Worm (Caenorhabditis elegans) whole organism, early embryonic: ENCODE measurements around the gene col-91.

ENCODE experiments used
- B0310.2 ChIP-seq: sonication (generic microtip); optimal IDR thresholded peaks from 2 replicates; lab custom pipeline; 2016; ENCODE audit warnings: mild to moderate bottlenecking, missing genetic modification characterization, missing compliant biosample characterization
- F13C5.2 ChIP-seq: sonication (generic microtip); optimal IDR thresholded peaks from 2 replicates; lab custom pipeline; 2017; ENCODE audit warnings: mild to moderate bottlenecking, missing genetic modification characterization, inconsistent platforms, missing compliant biosample characterization
- aly-1 ChIP-seq: sonication (generic microtip); optimal IDR thresholded peaks from 2 replicates; lab custom pipeline; 2016; ENCODE audit warnings: missing genetic modification characterization, missing compliant biosample characterization
- ama-1 ChIP-seq: fragments of 150-350 bp; optimal IDR thresholded peaks from 2 replicates; lab custom pipeline; 2014
- ceh-13 ChIP-seq: fragments of 200-800 bp; sonication (Bioruptor generic); optimal IDR thresholded peaks from 2 replicates; lab custom pipeline; 2018; ENCODE audit warnings: mild to moderate bottlenecking, missing genetic modification characterization, missing compliant biosample characterization
- ceh-36 ChIP-seq: sonication (generic microtip); optimal IDR thresholded peaks from 2 replicates; lab custom pipeline; 2016; ENCODE audit warnings: missing genetic modification characterization, inconsistent platforms, missing compliant biosample characterization
- ets-7 ChIP-seq: sonication (generic microtip); optimal IDR thresholded peaks from 2 replicates; lab custom pipeline; 2016; ENCODE audit warnings: missing genotype, missing genetic modification characterization, missing compliant biosample characterization
- flt-1 ChIP-seq: fragments of 200-800 bp; sonication (Bioruptor generic); IDR thresholded peaks from 2 replicates; pipeline ENCODE4 v1.3.6; 2022; ENCODE audit warnings: missing genetic modification characterization, missing compliant biosample characterization
- hmbx-1 ChIP-seq: sonication (generic microtip); optimal IDR thresholded peaks from 2 replicates; lab custom pipeline; 2016; ENCODE audit warnings: mild to moderate bottlenecking, missing genetic modification characterization, missing compliant biosample characterization
- hmg-4 ChIP-seq: fragments of 200-800 bp; sonication (Bioruptor generic); optimal IDR thresholded peaks from 2 replicates; lab custom pipeline; 2018; ENCODE audit warnings: mild to moderate bottlenecking, missing genetic modification characterization, missing compliant biosample characterization
- hnd-1 ChIP-seq: sonication (generic microtip); optimal IDR thresholded peaks from 2 replicates; lab custom pipeline; 2016; ENCODE audit warnings: missing genetic modification characterization, missing compliant biosample characterization
- pes-1 ChIP-seq: fragments of 200-800 bp; sonication (Bioruptor generic); IDR thresholded peaks from 2 replicates; pipeline ENCODE4 v1.3.6; 2022; ENCODE audit warnings: missing genetic modification reagents, missing genetic modification characterization, missing compliant biosample characterization
- scrt-1 ChIP-seq: fragments of 200-800 bp; sonication (Bioruptor generic); IDR thresholded peaks from 2 replicates; pipeline ENCODE4 v1.3.6; 2022; ENCODE audit warnings: missing genetic modification characterization, missing compliant biosample characterization
- sea-1 ChIP-seq: fragments of 200-800 bp; sonication (Bioruptor generic); conservative IDR thresholded peaks from 2 replicates; pipeline ENCODE4 v1.3.6; 2022; ENCODE audit warnings: missing genetic modification characterization, missing compliant biosample characterization
- tbx-11 ChIP-seq: fragments of 200-800 bp; sonication (Bioruptor generic); IDR thresholded peaks from 2 replicates; pipeline ENCODE4 v1.3.6; 2022; ENCODE audit warnings: missing genetic modification characterization, missing compliant biosample characterization
- tbx-37 ChIP-seq: fragments of 200-800 bp; sonication (Bioruptor generic); conservative IDR thresholded peaks from 2 replicates; pipeline ENCODE4 v1.3.6; 2022; ENCODE audit warnings: missing genetic modification reagents, missing genetic modification characterization, missing compliant biosample characterization
- tra-4 ChIP-seq: sonication (generic microtip); optimal IDR thresholded peaks from 2 replicates; lab custom pipeline; 2017; ENCODE audit warnings: missing genetic modification characterization, missing compliant biosample characterization

Gene col-91

ce11 chrIII:8280352-8280751 is 16.9 kb upstream of the col-91 start:
- TF ChIP-seq F13C5.2 (tag; lab: Kevin White, UChicago) (no peak), hmbx-1 (no peak), hnd-1 (tag; lab: Kevin White, UChicago) (no peak), tbx-37 (GFP tag; lab: Robert Waterston, UW) (no peak), hmg-4 (no peak), ceh-36 (tag; lab: Kevin White, UChicago) (no peak), sea-1 (GFP tag; lab: Robert Waterston, UW) (no peak), ceh-13 (GFP tag; lab: Kevin White, UChicago) (no peak), aly-1 (tag; lab: Kevin White, UChicago) (no peak), tra-4 (tag; lab: Kevin White, UChicago) (no peak), tbx-11 (GFP tag; lab: Robert Waterston, UW) (no peak), pes-1 (no peak), ets-7 (tag; lab: Kevin White, UChicago) (no peak), ama-1 (no peak), scrt-1 (GFP tag; lab: Robert Waterston, UW) (no peak), flt-1 (no peak), B0310.2 (tag; lab: Kevin White, UChicago) (no peak)

ce11 chrIII:8279567-8279966 is 16.1 kb upstream of the col-91 start:
- TF ChIP-seq F13C5.2 (tag; lab: Kevin White, UChicago) = no peak
- no peak for TF ChIP-seq ets-7 (tag; lab: Kevin White, UChicago)

- TF ChIP-seq ama-1 (no peak), B0310.2 (tag; lab: Kevin White, UChicago) (no peak), hmg-4 (no peak)
Observed at ce11 chrIII:8278801-8279200, 15.3 kb upstream of the col-91 start, which contains the start of gene mig-10. TSS of gene mig-10 (plus strand) at chrIII:8279101.

- TF ChIP-seq ama-1 (no peak), tbx-11 (GFP tag; lab: Robert Waterston, UW) (no peak), scrt-1 (GFP tag; lab: Robert Waterston, UW) (no peak), B0310.2 (tag; lab: Kevin White, UChicago) (no peak), hmbx-1 (no peak), tra-4 (tag; lab: Kevin White, UChicago) (no peak), flt-1 (no peak), F13C5.2 (tag; lab: Kevin White, UChicago) (no peak), ceh-13 (GFP tag; lab: Kevin White, UChicago) (no peak), tbx-37 (GFP tag; lab: Robert Waterston, UW) (no peak), hmg-4 (no peak), ceh-36 (tag; lab: Kevin White, UChicago) (no peak), aly-1 (tag; lab: Kevin White, UChicago) (no peak), pes-1 (no peak), sea-1 (GFP tag; lab: Robert Waterston, UW) (no peak), hnd-1 (tag; lab: Kevin White, UChicago) (no peak), ets-7 (tag; lab: Kevin White, UChicago) (no peak)
Observed at ce11 chrIII:8275871-8276270, 12.4 kb upstream of the col-91 start, which contains the start of gene clec-160. TSS of gene clec-160 (minus strand) at chrIII:8275971.

- TF ChIP-seq hnd-1 (tag; lab: Kevin White, UChicago) = no peak
- no peak for TF ChIP-seq pes-1
- TF ChIP-seq tra-4 (tag; lab: Kevin White, UChicago) = no peak
- no peak for TF ChIP-seq ceh-36 (tag; lab: Kevin White, UChicago)
- TF ChIP-seq flt-1 = no peak
- no peak for TF ChIP-seq aly-1 (tag; lab: Kevin White, UChicago)
- no peak for TF ChIP-seq scrt-1 (GFP tag; lab: Robert Waterston, UW)
- TF ChIP-seq ama-1 = no peak
- no peak for TF ChIP-seq hmg-4
- TF ChIP-seq B0310.2 (tag; lab: Kevin White, UChicago) = no peak
- no peak for TF ChIP-seq F13C5.2 (tag; lab: Kevin White, UChicago)
- TF ChIP-seq tbx-37 (GFP tag; lab: Robert Waterston, UW) = no peak
- TF ChIP-seq ceh-13 (GFP tag; lab: Kevin White, UChicago) = no peak
- TF ChIP-seq tbx-11 (GFP tag; lab: Robert Waterston, UW) = no peak
Observed at ce11 chrIII:8271676-8272225, 8.3 kb upstream of the col-91 start, which contains the start of the genes mps-4 and F09G8.10. TSS of gene mps-4 (minus strand) at chrIII:8271776. TSS of gene F09G8.10 (minus strand) at chrIII:8272175.

ce11 chrIII:8268296-8268695 is 4.8 kb upstream of the col-91 start, which contains the start of the genes F09G8.7 and crn-7:
TSS of gene F09G8.7 (minus strand) at chrIII:8268355.
TSS of gene crn-7 (plus strand) at chrIII:8268531.
- TF ChIP-seq pes-1 (no peak), sea-1 (GFP tag; lab: Robert Waterston, UW) (no peak)

ce11 chrIII:8265753-8266152 is 2.3 kb upstream of the col-91 start, which contains the start of gene mrps-9:
TSS of gene mrps-9 (plus strand) at chrIII:8266062.
- TF ChIP-seq ceh-13 (GFP tag; lab: Kevin White, UChicago) (no peak), tbx-37 (GFP tag; lab: Robert Waterston, UW) (no peak), F13C5.2 (tag; lab: Kevin White, UChicago) (no peak), scrt-1 (GFP tag; lab: Robert Waterston, UW) (no peak), hnd-1 (tag; lab: Kevin White, UChicago) (no peak), hmbx-1 (no peak), ets-7 (tag; lab: Kevin White, UChicago) (no peak), tra-4 (tag; lab: Kevin White, UChicago) (no peak), ama-1 (no peak), hmg-4 (no peak), sea-1 (GFP tag; lab: Robert Waterston, UW) (no peak), aly-1 (tag; lab: Kevin White, UChicago) (no peak), pes-1 (no peak)

ce11 chrIII:8262599-8262998 is 865 bp downstream of the col-91 start:
- no peak for TF ChIP-seq ets-7 (tag; lab: Kevin White, UChicago)
- TF ChIP-seq ceh-13 (GFP tag; lab: Kevin White, UChicago) = no peak
- TF ChIP-seq hnd-1 (tag; lab: Kevin White, UChicago) = no peak
- no peak for TF ChIP-seq hmbx-1
- no peak for TF ChIP-seq hmg-4
- no peak for TF ChIP-seq aly-1 (tag; lab: Kevin White, UChicago)
- no peak for TF ChIP-seq B0310.2 (tag; lab: Kevin White, UChicago)
- TF ChIP-seq sea-1 (GFP tag; lab: Robert Waterston, UW) = no peak
- no peak for TF ChIP-seq tra-4 (tag; lab: Kevin White, UChicago)
- TF ChIP-seq tbx-11 (GFP tag; lab: Robert Waterston, UW) = no peak
- no peak for TF ChIP-seq F13C5.2 (tag; lab: Kevin White, UChicago)
- no peak for TF ChIP-seq tbx-37 (GFP tag; lab: Robert Waterston, UW)
